Worm (Caenorhabditis elegans): ENCODE data around the gene flh-2.

Gene flh-2

ce11 chrIII:4934896-4935628 is 16.9 kb upstream of the flh-2 start, which contains the start of gene mrps-18C (continued):
- TF ChIP-seq mep-1 (tag; optimal IDR thresholded peaks at IDR 0.05) (peak; percentile 47), ceh-8 (GFP tag; optimal IDR thresholded peaks at IDR 0.05) (no peak), dpl-1 (GFP tag; optimal IDR thresholded peaks at IDR 0.05) (peak; percentile 42 to 70 (median 59)), aly-2 (tag; optimal IDR thresholded peaks at IDR 0.05) (no peak), dsc-1 (tag; optimal IDR thresholded peaks at IDR 0.05) (no peak), nhr-77 (tag; optimal IDR thresholded peaks at IDR 0.05) (no peak), lin-15B (tag; optimal IDR thresholded peaks at IDR 0.05) (peak; percentile 34), nhr-47 (tag; optimal IDR thresholded peaks at IDR 0.05) (peak; percentile 49), skn-1 (tag; optimal IDR thresholded peaks at IDR 0.05) (no peak), nhr-84 (tag; optimal IDR thresholded peaks at IDR 0.05) (no peak), nhr-19 (GFP tag; conservative IDR thresholded peaks at IDR 0.05) (no peak), mef-2 (tag; optimal IDR thresholded peaks at IDR 0.05) (no peak)

ce11 chrIII:4937022-4937421 is 14.9 kb upstream of the flh-2 start, which contains the start of gene fsn-1:
TSS of gene fsn-1 (plus strand) at chrIII:4937322.
- no peak for TF ChIP-seq hlh-4 (tag; optimal IDR thresholded peaks at IDR 0.05)
- TF ChIP-seq efl-1 (optimal IDR thresholded peaks at IDR 0.05) = no peak
- TF ChIP-seq efl-1 (GFP tag; optimal IDR thresholded peaks at IDR 0.05 in 1 of 2) = no peak
- TF ChIP-seq unc-62 (GFP tag; optimal IDR thresholded peaks at IDR 0.05) = no peak
- no peak for TF ChIP-seq ets-5 (GFP tag; IDR thresholded peaks at IDR 0.05)

ce11 chrIII:4939267-4939666 is 12.7 kb upstream of the flh-2 start, which contains the start of gene rpb-2:
TSS of gene rpb-2 (plus strand) at chrIII:4939567.
- TF ChIP-seq efl-1 (optimal IDR thresholded peaks at IDR 0.05) = no peak
- peak in 1 of 2 experiments; percentile 35 for TF ChIP-seq efl-1 (GFP tag; optimal IDR thresholded peaks at IDR 0.05 in 1 of 2)
- no peak for TF ChIP-seq efl-3 (GFP tag; optimal IDR thresholded peaks at IDR 0.05)

- TF ChIP-seq ztf-11 (tag; optimal IDR thresholded peaks at IDR 0.05) = no peak
- TF ChIP-seq lin-15B (tag; optimal IDR thresholded peaks at IDR 0.05) = no peak
- TF ChIP-seq pqm-1 (tag; optimal IDR thresholded peaks at IDR 0.05) = no peak
- no peak for TF ChIP-seq snu-23 (GFP tag; optimal IDR thresholded peaks at IDR 0.05)
- no peak for TF ChIP-seq unc-130 (tag; optimal IDR thresholded peaks at IDR 0.05)
- no peak for TF ChIP-seq fkh-4 (tag; optimal IDR thresholded peaks at IDR 0.05; ENCODE audit: borderline replicate concordance)
- TF ChIP-seq nhr-90 (tag; optimal IDR thresholded peaks at IDR 0.05; ENCODE audit: poor library complexity) = no peak
- TF ChIP-seq nhr-85 (tag) = no peak
- TF ChIP-seq grh-1 (GFP tag; IDR thresholded peaks at IDR 0.05) = no peak
- TF ChIP-seq C04F5.9 (tag; optimal IDR thresholded peaks at IDR 0.05) = no peak
- TF ChIP-seq C34B4.2 (tag; optimal IDR thresholded peaks at IDR 0.05) = no peak
- no peak for TF ChIP-seq nhr-47 (tag; optimal IDR thresholded peaks at IDR 0.05)
- TF ChIP-seq nhr-28 (tag; optimal IDR thresholded peaks at IDR 0.05) = no peak
- no peak for TF ChIP-seq ces-1 (GFP tag; optimal IDR thresholded peaks at IDR 0.05)
- TF ChIP-seq lsy-2 (tag; optimal IDR thresholded peaks at IDR 0.05) = no peak
- TF ChIP-seq aly-2 (tag; optimal IDR thresholded peaks at IDR 0.05) = no peak
- TF ChIP-seq blmp-1 (tag; optimal IDR thresholded peaks at IDR 0.05) = no peak
- TF ChIP-seq nhr-77 (tag; optimal IDR thresholded peaks at IDR 0.05) = no peak
- no peak for TF ChIP-seq nhr-76 (tag; optimal IDR thresholded peaks at IDR 0.05)
- no peak for TF ChIP-seq ets-5 (GFP tag; IDR thresholded peaks at IDR 0.05)
These were observed 7.7 kb upstream of the flh-2 start, which contains the start of gene ntl-9 for ce11 chrIII:4944213-4944612. TSS of gene ntl-9 (plus strand) at chrIII:4944513.

- TF ChIP-seq lin-14 (GFP tag; optimal IDR thresholded peaks at IDR 0.05) (peak; percentile 4), hlh-17 (GFP tag; optimal IDR thresholded peaks at IDR 0.05; ENCODE audit: borderline replicate concordance) (no peak), unc-86 (tag; optimal IDR thresholded peaks at IDR 0.05) (peak; percentile 7), mep-1 (tag; optimal IDR thresholded peaks at IDR 0.05) (peak; percentile 2), isw-1 (GFP tag; IDR thresholded peaks at IDR 0.05) (0 out of 2 replicates have a peak, but pooled peaks have one; percentile 10), rnt-1 (tag; optimal IDR thresholded peaks at IDR 0.05) (no peak), nhr-71 (tag; optimal IDR thresholded peaks at IDR 0.05) (peak; percentile 0), ceh-82 (tag; optimal IDR thresholded peaks at IDR 0.05) (peak in 1 of 3 experiments; percentile 0)
These were observed 4.6 kb upstream of the flh-2 start for ce11 chrIII:4947352-4947751.

All from whole organism, L1 larva.